Worm (Caenorhabditis elegans): Measurements from ENCODE around the gene F17C8.7.

- TF ChIP-seq T22C8.4 (GFP tag; IDR thresholded peaks at IDR 0.05) (no peak), cog-1 (tag; optimal IDR thresholded peaks at IDR 0.05) (no peak), tab-1 (GFP tag; IDR thresholded peaks at IDR 0.05) (no peak)
These were observed 4.1 kb upstream of the F17C8.7 start, which contains the start of gene F17C8.3 for ce11 chrIII:4731295-4731988.

All from whole organism, midembryonic.